Fruit fly (Drosophila melanogaster): Measurements from ENCODE around the gene CG13005.

CG13005 gene

DNA sequence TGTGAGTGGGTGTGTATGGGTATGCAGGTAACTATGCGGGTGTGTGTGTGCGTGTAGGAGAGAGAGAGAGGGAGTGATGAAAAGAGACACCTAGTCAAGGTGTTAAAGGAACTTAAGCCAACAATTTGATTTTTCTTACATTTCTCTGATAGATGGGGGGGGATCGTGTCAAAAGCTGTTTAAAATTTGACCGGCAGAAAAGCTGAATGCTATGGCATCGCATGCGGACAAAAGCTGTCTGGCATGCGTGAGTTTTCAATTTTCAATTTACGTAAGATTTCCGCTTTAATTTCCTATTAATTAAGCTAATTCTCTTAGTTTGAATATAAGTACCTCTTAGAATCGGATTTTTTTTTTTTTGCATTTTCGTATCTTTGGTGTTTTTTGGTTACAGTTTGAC lies 36.5 kb downstream of the CG13005 start (continued):
- TF ChIP-seq CG13775 (GFP tag; optimal IDR thresholded peaks at IDR 0.05): no peak
- TF ChIP-seq CG6254 (GFP tag; optimal IDR thresholded peaks at IDR 0.05): no peak
- no peak for TF ChIP-seq hkb (optimal IDR thresholded peaks at IDR 0.05)
- 0 out of 2 replicates have a peak, but pooled peaks have one; percentile 12 for TF ChIP-seq hkb (GFP tag; IDR thresholded peaks at IDR 0.05)
- TF ChIP-seq CG18476 (GFP tag; optimal IDR thresholded peaks at IDR 0.05): no peak
- no peak for TF ChIP-seq nom (GFP tag; optimal IDR thresholded peaks at IDR 0.05)
- TF ChIP-seq CG2678 (tag; optimal IDR thresholded peaks at IDR 0.05): no peak
- no peak for TF ChIP-seq CG32767 (GFP tag; IDR thresholded peaks at IDR 0.05)
- TF ChIP-seq cwo (GFP tag; optimal IDR thresholded peaks at IDR 0.05): no peak
- TF ChIP-seq CG16815 (GFP tag; optimal IDR thresholded peaks at IDR 0.05): no peak
- TF ChIP-seq lov (optimal IDR thresholded peaks at IDR 0.05): no peak
- TF ChIP-seq lov (GFP tag; IDR thresholded peaks at IDR 0.05): 0 out of 3 replicates have a peak, but pooled peaks have one; percentile 27
- TF ChIP-seq MBD-R2 (GFP tag; IDR thresholded peaks at IDR 0.05): peak; percentile 43
- TF ChIP-seq CG12942 (GFP tag; optimal IDR thresholded peaks at IDR 0.05): no peak
- 0 out of 2 replicates have a peak, but pooled peaks have one; percentile 12 for TF ChIP-seq CG14014 (GFP tag; IDR thresholded peaks at IDR 0.05)
- TF ChIP-seq zen2 (GFP tag; IDR thresholded peaks at IDR 0.05; ENCODE audit: partially characterized antibody): no peak
- TF ChIP-seq Dbx (GFP tag; IDR thresholded peaks at IDR 0.05): no peak
- no peak for TF ChIP-seq wdn (GFP tag; IDR thresholded peaks at IDR 0.05)
- TF ChIP-seq CG17802 (tag; optimal IDR thresholded peaks at IDR 0.05): no peak
- no peak for TF ChIP-seq Kr (GFP tag; optimal IDR thresholded peaks at IDR 0.05)
- TF ChIP-seq CG15479 (GFP tag; optimal IDR thresholded peaks at IDR 0.05): no peak
- TF ChIP-seq NC2β (GFP tag; optimal IDR thresholded peaks at IDR 0.05): no peak
- peak; percentile 19 for TF ChIP-seq CG11504 (tag; optimal IDR thresholded peaks at IDR 0.05)
- no peak for TF ChIP-seq Blimp-1 (GFP tag; optimal IDR thresholded peaks at IDR 0.05)
- TF ChIP-seq D19B (GFP tag; optimal IDR thresholded peaks at IDR 0.05): no peak
- TF ChIP-seq CG42726 (GFP tag; IDR thresholded peaks at IDR 0.05; ENCODE audit: partially characterized antibody): peak; percentile 64; the same call in 1 of the 2 replicates

DNA sequence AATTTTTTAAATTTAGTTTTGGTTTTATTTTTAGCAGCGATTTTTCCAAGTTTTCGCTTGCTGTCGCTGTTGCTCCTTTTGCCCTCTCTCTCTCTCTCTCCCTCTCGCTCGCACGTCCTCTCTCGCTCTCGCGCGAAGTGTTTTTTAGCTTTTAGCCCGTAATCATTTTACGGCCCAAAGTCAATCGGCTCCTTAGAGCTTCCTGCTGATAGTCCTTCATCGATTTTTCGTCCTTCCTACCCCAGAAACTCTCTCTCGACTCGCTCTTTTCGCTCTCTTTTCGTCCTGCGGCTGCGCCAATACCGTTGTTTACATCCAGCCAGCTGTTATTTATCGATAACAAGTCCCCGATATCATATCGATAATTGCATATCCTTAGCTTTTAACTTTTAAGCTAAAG lies 40.8 kb downstream of the CG13005 start, which contains the start of gene RSG7:
Gene RSG7 (minus strand): TSS at position 139 of the 400 bp plus-strand sequence.
- TF ChIP-seq Xrp1 (GFP tag; IDR thresholded peaks at IDR 0.05) (no peak), CrebB (tag; optimal IDR thresholded peaks at IDR 0.05) (no peak), wek (GFP tag; optimal IDR thresholded peaks at IDR 0.05) (no peak), z (GFP tag; IDR thresholded peaks at IDR 0.05) (no peak), ewg (GFP tag; optimal IDR thresholded peaks at IDR 0.05) (peak; percentile 89), GATAe (GFP tag; conservative IDR thresholded peaks at IDR 0.05) (no peak), cas (GFP tag; IDR thresholded peaks at IDR 0.05) (no peak), CG13287 (GFP tag; IDR thresholded peaks at IDR 0.05; ENCODE audit: partially characterized antibody) (peak; percentile 9; the same call in 1 of the 2 replicates), ham (GFP tag; IDR thresholded peaks at IDR 0.05) (no peak), sens-2 (GFP tag; IDR thresholded peaks at IDR 0.05) (no peak), CG12104 (GFP tag; optimal IDR thresholded peaks at IDR 0.05) (no peak), Dip2 (GFP tag; IDR thresholded peaks at IDR 0.05) (no peak), dpn (GFP tag; optimal IDR thresholded peaks at IDR 0.05) (no peak), onecut (GFP tag; IDR thresholded peaks at IDR 0.05) (peak; percentile 98), stc (GFP tag; IDR thresholded peaks at IDR 0.05) (no peak), HmgZ (tag; optimal IDR thresholded peaks at IDR 0.05) (no peak), CG1233 (GFP tag; optimal IDR thresholded peaks at IDR 0.05) (no peak), CG1529 (GFP tag; optimal IDR thresholded peaks at IDR 0.05) (no peak), CG10543 (GFP tag; optimal IDR thresholded peaks at IDR 0.05) (no peak), Bdp1 (GFP tag; optimal IDR thresholded peaks at IDR 0.05) (no peak), CG12744 (GFP tag; optimal IDR thresholded peaks at IDR 0.05) (no peak), seq (GFP tag; IDR thresholded peaks at IDR 0.05) (no peak), psq (GFP tag; optimal IDR thresholded peaks at IDR 0.05) (no peak), CG18011 (GFP tag; optimal IDR thresholded peaks at IDR 0.05) (no peak), ash1 (GFP tag; optimal IDR thresholded peaks at IDR 0.05) (no peak), CG2129 (GFP tag; IDR thresholded peaks at IDR 0.05; ENCODE audit: partially characterized antibody) (no peak), CG10979 (tag; optimal IDR thresholded peaks at IDR 0.05) (no peak)

Measured in whole organism, embryonic.